Worm (Caenorhabditis elegans) whole organism, L4 larva: ENCODE data around the gene tbc-10.

Experiments used
- T20F7.1 ChIP-seq: fragments of 200-800 bp; sonication (Bioruptor generic); optimal IDR thresholded peaks from 2 replicates; lab custom pipeline; 2018; ENCODE audit warnings: mild to moderate bottlenecking, missing genetic modification characterization, missing compliant biosample characterization
- aly-2 ChIP-seq: sonication (generic microtip); optimal IDR thresholded peaks from 2 replicates; lab custom pipeline; 2018; ENCODE audit warnings: missing biosample characterization, missing genetic modification characterization
- ama-1 ChIP-seq: fragments of 150-350 bp; optimal IDR thresholded peaks from 2 replicates; lab custom pipeline; 2014; ENCODE audit warnings: inconsistent platforms, mixed read lengths
- egl-27 ChIP-seq: sonication (generic microtip); optimal IDR thresholded peaks from 3 replicates; lab custom pipeline; 2017; ENCODE audit warnings: missing biosample characterization, missing genetic modification reagents, missing genetic modification characterization
- unc-62 ChIP-seq, 3 experiments: fragments of 150-350 bp in 1 of 3; sonication (generic microtip); optimal IDR thresholded peaks in 2 of 3; peaks in 1 of 3; 1 replicate in 1 of 3; 2 replicates in 2 of 3; lab custom pipeline; 2014 to 2017; ENCODE audit warnings: missing biosample characterization in 3 of 3, missing genetic modification characterization in 3 of 3, missing genetic modification reagents in 3 of 3, missing genotype in 1 of 3
- zag-1 ChIP-seq: fragments of 150-350 bp; optimal IDR thresholded peaks from 2 replicates; lab custom pipeline; 2014; ENCODE audit warnings: missing biosample characterization, missing genetic modification characterization
- ztf-11 ChIP-seq: fragments of 150-350 bp; optimal IDR thresholded peaks from 2 replicates; lab custom pipeline; 2014; ENCODE audit warnings: missing biosample characterization, missing genetic modification characterization

ce11 chrIII:1004464-1004863 lies 21.4 kb downstream of the tbc-10 start:
- TF ChIP-seq egl-27 (tag; lab: Kevin White, UChicago) (no peak), ama-1 (no peak), aly-2 (tag; lab: Kevin White, UChicago) (no peak), unc-62 (GFP tag; optimal IDR thresholded peaks at IDR 0.05 in 1 of 2; lab: Kevin White, UChicago) (no peak), unc-62 (tag; optimal IDR thresholded peaks at IDR 0.05; lab: Kevin White, UChicago) (no peak), zag-1 (tag; lab: Kevin White, UChicago) (no peak), T20F7.1 (GFP tag; lab: Kevin White, UChicago) (no peak), ztf-11 (no peak)
